Worm (Caenorhabditis elegans) whole organism, L3 larva: ENCODE data around the gene lgc-5.

Source experiments
- R02D3.7 ChIP-seq: fragments of 150-350 bp; optimal IDR thresholded peaks from 2 replicates; lab custom pipeline; 2014; ENCODE audit warnings: missing biosample characterization, missing genetic modification characterization
- ZK546.5 ChIP-seq: sonication (generic microtip); optimal IDR thresholded peaks from 2 replicates; lab custom pipeline; 2017; ENCODE audit warnings: missing biosample characterization, missing genetic modification characterization
- aly-2 ChIP-seq: fragments of 150-350 bp; optimal IDR thresholded peaks from 2 replicates; lab custom pipeline; 2014; ENCODE audit warnings: missing biosample characterization, missing genetic modification characterization
- ama-1 ChIP-seq: fragments of 150-350 bp; optimal IDR thresholded peaks from 2 replicates; lab custom pipeline; 2018
- ceh-16 ChIP-seq: sonication (generic microtip); optimal IDR thresholded peaks from 2 replicates; lab custom pipeline; 2017; ENCODE audit warnings: missing biosample characterization, missing genetic modification characterization
- ceh-82 ChIP-seq: fragments of 150-350 bp; optimal IDR thresholded peaks from 2 replicates; lab custom pipeline; 2014; ENCODE audit warnings: missing biosample characterization, missing genetic modification characterization
- ceh-9 ChIP-seq: sonication (generic microtip); optimal IDR thresholded peaks from 2 replicates; lab custom pipeline; 2018; ENCODE audit warnings: missing biosample characterization, missing genetic modification characterization
- daf-12 ChIP-seq: fragments of 150-350 bp; optimal IDR thresholded peaks from 2 replicates; lab custom pipeline; 2014; ENCODE audit warnings: missing biosample characterization, missing genetic modification reagents, missing genetic modification characterization
- egl-27 ChIP-seq: sonication (generic microtip); optimal IDR thresholded peaks from 4 replicates; lab custom pipeline; 2017; ENCODE audit warnings: missing biosample characterization, missing genetic modification reagents, missing genetic modification characterization
- egl-5 ChIP-seq: fragments of 150-350 bp; optimal IDR thresholded peaks from 2 replicates; lab custom pipeline; 2017; ENCODE audit warnings: missing biosample characterization, missing genetic modification reagents, missing genetic modification characterization, inconsistent platforms
- elt-2 ChIP-seq: sonication (generic microtip); optimal IDR thresholded peaks from 2 replicates; lab custom pipeline; 2016; ENCODE audit warnings: missing genetic modification reagents, mild to moderate bottlenecking, missing genetic modification characterization, missing compliant biosample characterization
- elt-3 ChIP-seq, 3 experiments: fragments of 150-350 bp in 1 of 3; sonication (generic microtip) in 2 of 3; optimal IDR thresholded peaks; 2 replicates in 2 of 3; 4 replicates in 1 of 3; lab custom pipeline; 2014 to 2017; ENCODE audit warnings: missing biosample characterization in 3 of 3, missing genetic modification characterization in 3 of 3
- eor-1 ChIP-seq, 2 experiments: fragments of 150-350 bp; optimal IDR thresholded peaks; 2 replicates each; lab custom pipeline; 2014 to 2018; ENCODE audit warnings: missing biosample characterization in 2 of 2, missing genetic modification characterization in 2 of 2
- fkh-10 ChIP-seq: sonication (generic microtip); optimal IDR thresholded peaks from 2 replicates; lab custom pipeline; 2017; ENCODE audit warnings: missing biosample characterization, missing genetic modification reagents, missing genetic modification characterization
- fkh-2 ChIP-seq: fragments of 150-350 bp; optimal IDR thresholded peaks from 2 replicates; lab custom pipeline; 2014; ENCODE audit warnings: missing biosample characterization, missing genetic modification reagents, missing genetic modification characterization
- fos-1 ChIP-seq: fragments of 150-350 bp; optimal IDR thresholded peaks from 2 replicates; lab custom pipeline; 2014; ENCODE audit warnings: missing biosample characterization, missing genetic modification characterization
- jun-1 ChIP-seq: fragments of 150-350 bp; optimal IDR thresholded peaks from 2 replicates; lab custom pipeline; 2014; ENCODE audit warnings: missing biosample characterization, missing genetic modification reagents, missing genetic modification characterization
- lin-39 ChIP-seq: fragments of 150-350 bp; optimal IDR thresholded peaks from 2 replicates; lab custom pipeline; 2018; ENCODE audit warnings: missing biosample characterization, missing genetic modification reagents, missing genetic modification characterization
- lsy-12 ChIP-seq: sonication (generic microtip); optimal IDR thresholded peaks from 2 replicates; lab custom pipeline; 2016; ENCODE audit warnings: mild to moderate bottlenecking, missing genetic modification characterization, missing compliant biosample characterization
- mdl-1 ChIP-seq: fragments of 150-350 bp; optimal IDR thresholded peaks from 2 replicates; lab custom pipeline; 2014; ENCODE audit warnings: missing biosample characterization, missing genetic modification characterization
- nfya-1 ChIP-seq: sonication (generic microtip); optimal IDR thresholded peaks from 2 replicates; lab custom pipeline; 2017; ENCODE audit warnings: missing genetic modification characterization, mild to moderate bottlenecking, missing compliant biosample characterization, antibody characterized with exemption, moderate library complexity; ENCODE audit not compliant: insufficient read depth
- nhr-11 ChIP-seq: fragments of 150-350 bp; optimal IDR thresholded peaks from 2 replicates; lab custom pipeline; 2014; ENCODE audit warnings: missing biosample characterization, missing genetic modification characterization
- nhr-12 ChIP-seq: fragments of 150-350 bp; optimal IDR thresholded peaks from 2 replicates; lab custom pipeline; 2014; ENCODE audit warnings: missing biosample characterization, missing genetic modification characterization
- nhr-23 ChIP-seq: fragments of 150-350 bp; optimal IDR thresholded peaks from 2 replicates; lab custom pipeline; 2014; ENCODE audit warnings: missing biosample characterization, missing genetic modification reagents, missing genetic modification characterization
- nhr-237 ChIP-seq: fragments of 150-350 bp; optimal IDR thresholded peaks from 2 replicates; lab custom pipeline; 2014; ENCODE audit warnings: missing biosample characterization, missing genetic modification characterization
- nhr-25 ChIP-seq: sonication (generic microtip); optimal IDR thresholded peaks from 2 replicates; lab custom pipeline; 2017; ENCODE audit warnings: missing biosample characterization, missing genetic modification characterization
- nhr-28 ChIP-seq: fragments of 150-350 bp; optimal IDR thresholded peaks from 2 replicates; lab custom pipeline; 2014; ENCODE audit warnings: missing biosample characterization, missing genetic modification characterization
- nhr-67 ChIP-seq: fragments of 150-350 bp; optimal IDR thresholded peaks from 2 replicates; lab custom pipeline; 2014; ENCODE audit warnings: missing biosample characterization, missing genetic modification characterization
- nhr-76 ChIP-seq: fragments of 150-350 bp; sonication (generic microtip); optimal IDR thresholded peaks from 5 replicates; lab custom pipeline; 2014; ENCODE audit warnings: missing biosample characterization, missing genetic modification characterization
- nhr-77 ChIP-seq: fragments of 150-350 bp; optimal IDR thresholded peaks from 2 replicates; lab custom pipeline; 2014; ENCODE audit warnings: missing biosample characterization, missing genetic modification characterization
- pha-4 ChIP-seq: fragments of 150-350 bp; optimal IDR thresholded peaks from 2 replicates; lab custom pipeline; 2014; ENCODE audit warnings: missing biosample characterization, missing genetic modification reagents, missing genetic modification characterization
- pqm-1 ChIP-seq: fragments of 150-350 bp; optimal IDR thresholded peaks from 2 replicates; lab custom pipeline; 2017; ENCODE audit warnings: missing biosample characterization, missing genetic modification characterization, inconsistent platforms
- sea-2 ChIP-seq: fragments of 150-350 bp; sonication (generic microtip); optimal IDR thresholded peaks from 4 replicates; lab custom pipeline; 2014; ENCODE audit warnings: missing biosample characterization, missing genetic modification reagents, missing genetic modification characterization
- snpc-4 ChIP-seq: fragments of 150-350 bp; optimal IDR thresholded peaks from 2 replicates; lab custom pipeline; 2014; ENCODE audit warnings: missing biosample characterization, missing genetic modification characterization
- tbx-2 ChIP-seq: sonication (generic microtip); optimal IDR thresholded peaks from 2 replicates; lab custom pipeline; 2016; ENCODE audit warnings: mild to moderate bottlenecking, missing genetic modification characterization, missing compliant biosample characterization
- unc-39 ChIP-seq: sonication (generic microtip); optimal IDR thresholded peaks from 4 replicates; lab custom pipeline; 2017; ENCODE audit warnings: missing biosample characterization, missing genetic modification characterization
- zag-1 ChIP-seq: fragments of 150-350 bp; optimal IDR thresholded peaks from 2 replicates; lab custom pipeline; 2014; ENCODE audit warnings: missing biosample characterization, missing genetic modification characterization
- ztf-11 ChIP-seq: fragments of 150-350 bp; optimal IDR thresholded peaks from 2 replicates; lab custom pipeline; 2014; ENCODE audit warnings: missing biosample characterization, missing genetic modification characterization
- ztf-4 ChIP-seq: fragments of 150-350 bp; optimal IDR thresholded peaks from 2 replicates; lab custom pipeline; 2014; ENCODE audit warnings: missing biosample characterization, missing genetic modification characterization

lgc-5 gene

ce11 chrIV:8325667-8326066 lies 16.8 kb upstream of the lgc-5 start, which contains the start of gene F35H10.3:
F35H10.3 (plus strand) TSS chrIV:8325967.
- TF ChIP-seq mdl-1 (tag; lab: Kevin White, UChicago) (no peak), nhr-11 (tag; lab: Kevin White, UChicago) (no peak), fkh-2 (tag; lab: Kevin White, UChicago) (no peak), R02D3.7 (tag; lab: Kevin White, UChicago) (no peak), ceh-16 (tag; lab: Kevin White, UChicago) (no peak), zag-1 (no peak), snpc-4 (no peak), nhr-23 (tag; lab: Kevin White, UChicago) (no peak), nhr-12 (tag; lab: Kevin White, UChicago) (no peak), fos-1 (tag; lab: Kevin White, UChicago) (no peak)

ce11 chrIV:8328913-8329312 lies 13.6 kb upstream of the lgc-5 start, which contains the start of gene F35H10.2:
F35H10.2 (plus strand) TSS chrIV:8329213.
- TF ChIP-seq ceh-82 (tag; lab: Kevin White, UChicago) (no peak), nhr-76 (tag; lab: Kevin White, UChicago) (no peak), nhr-28 (tag; lab: Kevin White, UChicago) (no peak), aly-2 (tag; lab: Kevin White, UChicago) (no peak), ZK546.5 (tag; lab: Kevin White, UChicago) (no peak), nhr-77 (tag; lab: Kevin White, UChicago) (no peak), tbx-2 (tag; lab: Kevin White, UChicago) (no peak), ceh-9 (no peak), nhr-12 (tag; lab: Kevin White, UChicago) (no peak), egl-5 (tag; lab: Kevin White, UChicago) (no peak), pqm-1 (tag; lab: Kevin White, UChicago) (no peak), unc-39 (no peak), snpc-4 (no peak), sea-2 (GFP tag; lab: Kevin White, UChicago) (no peak), pha-4 (tag; lab: Kevin White, UChicago) (no peak), mdl-1 (tag; lab: Kevin White, UChicago) (no peak)
- TF ChIP-seq, all 47 proteins: peak for 0

ce11 chrIV:8332526-8332925 lies 10.0 kb upstream of the lgc-5 start, which contains the start of gene lys-10:
lys-10 (plus strand) TSS chrIV:8332826.
- TF ChIP-seq R02D3.7 (tag; lab: Kevin White, UChicago) (no peak), pqm-1 (tag; lab: Kevin White, UChicago) (no peak), elt-3 (tag; optimal IDR thresholded peaks at IDR 0.05; lab: Kevin White, UChicago) (no peak), mdl-1 (tag; lab: Kevin White, UChicago) (no peak), eor-1 (tag; optimal IDR thresholded peaks at IDR 0.05; lab: Kevin White, UChicago) (no peak), nhr-12 (tag; lab: Kevin White, UChicago) (no peak), ama-1 (lab: Kevin White, UChicago) (no peak), jun-1 (tag; lab: Kevin White, UChicago) (no peak), ceh-82 (tag; lab: Kevin White, UChicago) (no peak), elt-2 (no peak), aly-2 (tag; lab: Kevin White, UChicago) (no peak), pha-4 (tag; lab: Kevin White, UChicago) (no peak), nhr-23 (tag; lab: Kevin White, UChicago) (no peak), nhr-237 (tag; lab: Kevin White, UChicago) (no peak), lsy-12 (no peak), nhr-11 (tag; lab: Kevin White, UChicago) (no peak), nhr-67 (tag; lab: Kevin White, UChicago) (no peak), ztf-4 (tag; lab: Kevin White, UChicago) (no peak), fos-1 (tag; lab: Kevin White, UChicago) (no peak), nfya-1 (tag; lab: Kevin White, UChicago) (no peak)

DNA sequence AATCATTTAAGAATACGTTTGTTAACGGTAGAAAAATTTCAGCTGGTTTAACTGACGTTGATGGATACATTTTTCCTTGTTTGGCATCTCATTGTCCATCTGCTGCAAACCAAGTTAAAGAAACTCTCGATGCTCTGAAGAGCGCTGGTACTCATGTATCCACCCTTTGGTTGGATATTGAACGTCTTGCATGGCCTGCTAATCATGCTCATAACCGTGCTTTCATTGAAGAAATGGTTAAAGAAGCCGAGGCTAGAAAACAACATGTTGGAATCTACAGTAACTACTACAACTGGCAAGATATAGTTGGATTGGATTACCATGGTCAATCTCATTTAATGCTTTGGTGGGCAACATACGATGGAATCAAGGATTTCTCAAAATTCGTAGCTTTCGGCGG lies 9.5 kb upstream of the lgc-5 start:
- TF ChIP-seq lin-39 (tag; lab: Kevin White, UChicago) = no peak
- no peak for TF ChIP-seq fkh-10 (GFP tag; lab: Kevin White, UChicago)
- TF ChIP-seq ceh-9 = no peak
- no peak for TF ChIP-seq ceh-82 (tag; lab: Kevin White, UChicago)
- TF ChIP-seq ztf-11 (tag; lab: Kevin White, UChicago) = no peak
- no peak for TF ChIP-seq nhr-25 (tag; lab: Kevin White, UChicago)
- TF ChIP-seq daf-12 = no peak
- no peak for TF ChIP-seq egl-27 (tag; lab: Kevin White, UChicago)
